Fruit fly (Drosophila melanogaster): ENCODE measurements around the gene Cpr64Ac.
A peak's percentile ranks its signal among the peaks of the same experiment; 100 is the strongest.

Gene Cpr64Ac

dm6 chr3L:4254301-4254834 lies 41.7 kb upstream of the Cpr64Ac start, which contains the start of the genes ago and CG1265 (continued):
- TF ChIP-seq CG18764 (GFP tag; optimal IDR thresholded peaks at IDR 0.05) (no peak), CG14667 (GFP tag; IDR thresholded peaks at IDR 0.05) (peak; percentile 46; the same call in 1 of the 2 replicates), CG34224 (GFP tag; IDR thresholded peaks at IDR 0.05; ENCODE audit: partially characterized antibody) (no peak), Hmr (GFP tag; optimal IDR thresholded peaks at IDR 0.05) (peak; percentile 55), lov (optimal IDR thresholded peaks at IDR 0.05) (no peak), lov (GFP tag; IDR thresholded peaks at IDR 0.05) (no peak), Dref (GFP tag; IDR thresholded peaks at IDR 0.05) (no peak), CG11696 (GFP tag; IDR thresholded peaks at IDR 0.05) (no peak), CG17361 (GFP tag; IDR thresholded peaks at IDR 0.05) (peak; percentile 83), Antp (GFP tag; optimal IDR thresholded peaks at IDR 0.05) (no peak), CG18476 (GFP tag; optimal IDR thresholded peaks at IDR 0.05) (no peak), repo (GFP tag; optimal IDR thresholded peaks at IDR 0.05) (no peak), jigr1 (GFP tag; IDR thresholded peaks at IDR 0.05) (no peak), NC2β (GFP tag; optimal IDR thresholded peaks at IDR 0.05) (no peak), Atf3 (GFP tag; optimal IDR thresholded peaks at IDR 0.05) (no peak), Atf-2 (GFP tag; optimal IDR thresholded peaks at IDR 0.05) (no peak), CG9797 (GFP tag; optimal IDR thresholded peaks at IDR 0.05) (peak; percentile 46), CG13287 (GFP tag; IDR thresholded peaks at IDR 0.05; ENCODE audit: partially characterized antibody) (no peak), CG3847 (GFP tag; IDR thresholded peaks at IDR 0.05) (peak; percentile 12; the same call in 1 of the 2 replicates), schlank (tag; optimal IDR thresholded peaks at IDR 0.05) (no peak), ERR (GFP tag; optimal IDR thresholded peaks at IDR 0.05) (no peak), ato (GFP tag; IDR thresholded peaks at IDR 0.05; ENCODE audit: partially characterized antibody) (no peak), Oaz (GFP tag; IDR thresholded peaks at IDR 0.05) (0 out of 2 replicates have a peak, but pooled peaks have one; percentile 11), nom (GFP tag; optimal IDR thresholded peaks at IDR 0.05) (no peak), Side (GFP tag; optimal IDR thresholded peaks at IDR 0.05) (no peak), CG7987 (GFP tag; optimal IDR thresholded peaks at IDR 0.05) (no peak), Scr (GFP tag; IDR thresholded peaks at IDR 0.05; ENCODE audit: partially characterized antibody) (peak; percentile 54), ac (GFP tag; optimal IDR thresholded peaks at IDR 0.05) (no peak), ham (GFP tag; IDR thresholded peaks at IDR 0.05) (no peak), CG8281 (tag; optimal IDR thresholded peaks at IDR 0.05) (no peak), jing (GFP tag; optimal IDR thresholded peaks at IDR 0.05) (no peak), E2f2 (GFP tag; IDR thresholded peaks at IDR 0.05) (peak; percentile 66), br (optimal IDR thresholded peaks at IDR 0.05) (no peak), CG17568 (GFP tag; optimal IDR thresholded peaks at IDR 0.05) (no peak), CG11560 (tag; IDR thresholded peaks at IDR 0.05) (no peak; the same call in 2 of the 3 replicates), CG15601 (tag; optimal IDR thresholded peaks at IDR 0.05) (peak; percentile 46), CG16863 (GFP tag; optimal IDR thresholded peaks at IDR 0.05) (no peak), ap (GFP tag; IDR thresholded peaks at IDR 0.05) (no peak; the same call in 1 of the 2 replicates), peb (GFP tag; IDR thresholded peaks at IDR 0.05) (no peak), Sox100B (GFP tag; optimal IDR thresholded peaks at IDR 0.05) (no peak), grau (tag; optimal IDR thresholded peaks at IDR 0.05) (peak; percentile 56), dati (GFP tag; IDR thresholded peaks at IDR 0.05) (0 out of 2 replicates have a peak, but pooled peaks have one; percentile 19), HmgD (GFP tag; optimal IDR thresholded peaks at IDR 0.05) (no peak), Fer2 (tag; optimal IDR thresholded peaks at IDR 0.05) (peak; percentile 19), lmd (GFP tag; IDR thresholded peaks at IDR 0.05) (peak; percentile 41; the same call in 1 of the 2 replicates), Neu2 (GFP tag; optimal IDR thresholded peaks at IDR 0.05; ENCODE audit: borderline replicate concordance) (no peak), PHDP (tag; optimal IDR thresholded peaks at IDR 0.05) (no peak), wor (GFP tag; IDR thresholded peaks at IDR 0.05) (no peak), CG3065 (GFP tag; optimal IDR thresholded peaks at IDR 0.05) (no peak), stwl (tag; optimal IDR thresholded peaks at IDR 0.05) (peak; percentile 33), nerfin-1 (tag; optimal IDR thresholded peaks at IDR 0.05) (no peak)

All from whole organism, embryonic.